Fruit fly (Drosophila melanogaster) whole organism: Measurements from ENCODE around the gene fy.

Source experiments
- CG8478 ChIP-seq: fragments of >200 bp; optimal IDR thresholded peaks from 2 replicates; lab custom pipeline; 2018; ENCODE audit warnings: inconsistent platforms
- Dll ChIP-seq: fragments of >200 bp; optimal IDR thresholded peaks from 2 replicates; lab custom pipeline; 2017
- EcR ChIP-seq, 2 experiments: fragments of >200 bp; optimal IDR thresholded peaks; 2 replicates each; lab custom pipeline; 2017; ENCODE audit warnings: missing biosample characterization in 2 of 2, missing genetic modification characterization in 2 of 2, missing genetic modification reagents in 2 of 2
- pan ChIP-seq: fragments of >200 bp; optimal IDR thresholded peaks from 2 replicates; lab custom pipeline; 2017
- psq ChIP-seq: fragments of >200 bp; optimal IDR thresholded peaks from 2 replicates; lab custom pipeline; 2017
- usp ChIP-seq: fragments of >200 bp; optimal IDR thresholded peaks from 2 replicates; lab custom pipeline; 2017; ENCODE audit warnings: missing biosample characterization, missing genetic modification characterization, mixed read lengths

The fy gene

DNA sequence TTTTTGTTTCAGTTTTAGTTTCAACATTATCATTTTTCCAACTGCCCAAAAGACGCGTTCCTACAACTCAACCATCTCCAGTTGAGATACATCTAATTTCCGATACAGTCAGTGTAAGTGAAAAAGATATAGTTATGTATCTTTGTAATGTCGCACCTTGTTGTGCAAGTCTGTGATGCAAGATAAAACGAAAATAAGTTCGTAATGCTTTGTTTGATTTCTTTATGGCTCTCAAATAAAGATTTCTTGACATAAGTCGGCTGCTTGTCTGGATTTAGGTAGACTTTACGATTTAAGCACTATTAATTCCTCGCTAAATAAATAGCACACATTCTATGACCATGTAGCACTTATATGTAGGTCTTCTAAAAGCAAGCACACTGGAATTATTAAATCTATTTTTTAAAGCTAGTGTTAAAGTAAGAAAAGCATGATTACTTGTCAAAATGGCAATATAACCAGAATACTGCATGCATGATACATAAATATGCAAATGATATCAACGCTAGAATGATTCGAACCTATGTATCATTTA, 18.0 kb downstream of the fy start:
- TF ChIP-seq Dll (no peak), CG8478 (lab: Kevin White, UChicago) (no peak), psq (no peak), usp (no peak), EcR (GFP tag; optimal IDR thresholded peaks at IDR 0.05; lab: Kevin White, UChicago) (no peak), pan (lab: Kevin White, UChicago) (no peak)

- no peak for TF ChIP-seq psq
- no peak for TF ChIP-seq CG8478 (lab: Kevin White, UChicago)
Observed at dm6 chr2L:8384108-8384601, 18.9 kb downstream of the fy start, which contains the start of the genes Dad1 and CG13384. Gene Dad1, minus strand, starts transcription at chr2L:8384137. Gene CG13384, plus strand, starts transcription at chr2L:8384455.

dm6 chr2L:8382646-8383045, 20.4 kb downstream of the fy start, which contains the start of the genes CG13392 and Rcd4:
Gene CG13392, minus strand, starts transcription at chr2L:8382807.
Gene Rcd4, plus strand, starts transcription at chr2L:8382861.
- TF ChIP-seq EcR (GFP tag; optimal IDR thresholded peaks at IDR 0.05; lab: Kevin White, UChicago), result no peak
- no peak for TF ChIP-seq usp
- TF ChIP-seq CG8478 (lab: Kevin White, UChicago), result no peak
- TF ChIP-seq psq, result no peak
- no peak for TF ChIP-seq pan (lab: Kevin White, UChicago)
- TF ChIP-seq Dll, result no peak

dm6 chr2L:8381508-8382036, 21.5 kb downstream of the fy start, which contains the start of gene AlaRS:
Gene AlaRS, minus strand, starts transcription at chr2L:8381764.
- TF ChIP-seq CG8478 (lab: Kevin White, UChicago), result no peak
- TF ChIP-seq psq, result no peak
- no peak for TF ChIP-seq usp
- no peak for TF ChIP-seq EcR (GFP tag; optimal IDR thresholded peaks at IDR 0.05; lab: Kevin White, UChicago)

- TF ChIP-seq CG8478 (lab: Kevin White, UChicago) (no peak), usp (no peak), pan (lab: Kevin White, UChicago) (no peak), psq (no peak), Dll (no peak), EcR (GFP tag; optimal IDR thresholded peaks at IDR 0.05; lab: Kevin White, UChicago) (no peak)
Observed at dm6 chr2L:8376717-8377116, 26.4 kb downstream of the fy start, which contains the start of the genes CG13390 and CG17294. Gene CG13390, minus strand, starts transcription at chr2L:8376797. Gene CG17294, plus strand, starts transcription at chr2L:8377035.

DNA sequence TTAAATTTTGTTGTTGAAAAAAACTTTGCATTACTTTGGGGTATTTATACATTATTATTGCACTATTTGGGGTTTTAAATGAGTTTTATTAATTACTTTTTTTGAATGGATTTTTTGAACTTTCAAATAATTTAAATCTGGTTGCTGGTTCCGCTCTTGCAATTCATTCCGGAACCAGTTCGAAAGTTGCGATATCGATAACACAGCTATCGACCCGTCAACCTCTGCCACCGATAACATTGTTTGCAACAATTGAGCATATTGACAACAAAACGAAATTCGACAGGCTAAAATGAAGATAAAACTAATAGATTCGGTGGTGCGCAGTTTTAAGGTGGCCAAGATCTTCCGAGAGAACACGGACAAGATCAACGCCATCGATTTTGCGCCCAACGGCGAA, 28.8 kb downstream of the fy start, which contains the start of gene Wdr82:
Gene Wdr82 (plus strand): TSS at position 227 of the 400 bp plus-strand sequence.
- TF ChIP-seq CG8478 (lab: Kevin White, UChicago), result no peak
- TF ChIP-seq Dll, result no peak
- TF ChIP-seq pan (lab: Kevin White, UChicago), result no peak
- no peak for TF ChIP-seq EcR (GFP tag; optimal IDR thresholded peaks at IDR 0.05; lab: Kevin White, UChicago)
- TF ChIP-seq usp, result no peak
- TF ChIP-seq psq, result no peak

- TF ChIP-seq psq (no peak), EcR (GFP tag; optimal IDR thresholded peaks at IDR 0.05; lab: Kevin White, UChicago) (no peak), Dll (no peak), pan (lab: Kevin White, UChicago) (no peak), usp (no peak), CG8478 (lab: Kevin White, UChicago) (no peak)
Observed at dm6 chr2L:8372248-8372647, 30.8 kb downstream of the fy start.

- no peak for TF ChIP-seq CG8478 (lab: Kevin White, UChicago)
- TF ChIP-seq usp, result no peak
- no peak for TF ChIP-seq EcR (GFP tag; optimal IDR thresholded peaks at IDR 0.05; lab: Kevin White, UChicago)
- TF ChIP-seq Dll, result no peak
- no peak for TF ChIP-seq pan (lab: Kevin White, UChicago)
- no peak for TF ChIP-seq psq
Observed at dm6 chr2L:8371354-8371937, 31.6 kb downstream of the fy start.

DNA sequence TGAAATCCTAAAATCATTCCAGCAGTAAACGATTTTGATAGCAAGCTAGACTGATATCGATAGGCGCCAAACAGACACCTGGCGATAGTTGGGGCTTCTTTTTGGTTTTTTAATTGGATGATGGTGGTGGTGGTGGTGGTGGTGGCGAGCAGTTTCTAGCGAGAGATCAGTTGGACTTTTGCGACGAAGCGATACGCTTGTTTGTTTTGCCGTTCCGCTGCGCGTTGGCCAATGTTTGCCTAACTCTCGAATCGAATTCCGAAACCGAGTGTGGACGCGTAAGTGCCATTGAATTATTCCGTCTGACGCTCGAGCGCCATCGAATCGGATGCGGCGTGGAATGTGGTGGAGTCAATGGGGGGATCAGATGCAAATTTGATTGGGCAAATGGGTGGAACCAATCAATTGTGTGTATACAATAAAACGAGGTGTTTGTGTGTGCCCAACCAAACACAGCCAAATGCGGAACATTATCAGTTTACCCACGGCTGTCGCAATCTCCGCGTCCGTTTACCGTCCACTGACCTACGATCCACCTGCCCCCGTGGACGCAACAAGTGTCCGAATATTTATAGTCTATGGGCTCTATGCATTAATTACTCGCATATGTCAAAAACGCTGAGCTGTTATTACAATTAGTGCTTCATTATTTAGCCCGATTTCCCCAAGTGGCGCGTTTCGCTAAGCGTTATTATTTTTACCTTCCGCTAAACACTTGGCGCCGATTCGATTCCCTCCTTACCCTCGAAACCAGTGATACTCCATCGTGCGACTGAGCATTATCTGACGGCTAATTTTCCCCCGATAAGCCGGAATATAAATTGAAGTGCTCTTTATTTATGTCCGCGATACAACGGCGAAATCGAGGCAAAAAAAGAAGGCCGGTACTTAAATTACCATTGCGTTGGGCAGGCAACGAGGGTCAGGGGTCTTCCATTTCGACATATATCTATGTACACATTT, 32.4 kb downstream of the fy start, which contains the start of gene CG17292:
Gene CG17292 (plus strand): TSS at position 91 of the 963 bp plus-strand sequence.
- no peak for TF ChIP-seq psq
- TF ChIP-seq Dll, result no peak
- no peak for TF ChIP-seq EcR (GFP tag; optimal IDR thresholded peaks at IDR 0.05; lab: Kevin White, UChicago)

- TF ChIP-seq usp (no peak), pan (lab: Kevin White, UChicago) (no peak), Dll (no peak), psq (no peak), CG8478 (lab: Kevin White, UChicago) (no peak), EcR (GFP tag; optimal IDR thresholded peaks at IDR 0.05; lab: Kevin White, UChicago) (no peak)
Observed at dm6 chr2L:8365701-8366643, 37.1 kb downstream of the fy start, which contains the start of gene Pp2A-29B. Gene Pp2A-29B, plus strand, starts transcription at chr2L:8366038.
